Worm (Caenorhabditis elegans) whole organism, L4 larva: ENCODE measurements around the gene C17H12.8.

Experiments
- R02D3.7 ChIP-seq: fragments of 150-350 bp; sonication (generic microtip); optimal IDR thresholded peaks from 3 replicates; lab custom pipeline; 2014; ENCODE audit warnings: missing biosample characterization, missing genetic modification characterization
- Y48G9A.11 ChIP-seq: fragments of 200-800 bp; sonication (Bioruptor generic); IDR thresholded peaks from 2 replicates; pipeline ENCODE4 v1.3.6; 2022; ENCODE audit warnings: missing genetic modification reagents, missing genetic modification characterization, missing compliant biosample characterization
- ceh-44 ChIP-seq: fragments of 200-800 bp; sonication (Bioruptor generic); IDR thresholded peaks from 2 replicates; pipeline ENCODE4 v1.3.6; 2022; ENCODE audit warnings: missing genetic modification reagents, missing genetic modification characterization, missing compliant biosample characterization
- ceh-82 ChIP-seq: sonication (generic microtip); optimal IDR thresholded peaks from 2 replicates; lab custom pipeline; 2017; ENCODE audit warnings: missing biosample characterization, missing genetic modification characterization
- egl-43 ChIP-seq: fragments of 200-800 bp; sonication (Bioruptor generic); IDR thresholded peaks from 2 replicates; pipeline ENCODE4 v1.3.6; 2022; ENCODE audit warnings: missing genetic modification reagents, missing genetic modification characterization, missing compliant biosample characterization
- fos-1 ChIP-seq: fragments of 150-350 bp; optimal IDR thresholded peaks from 2 replicates; lab custom pipeline; 2014; ENCODE audit warnings: missing biosample characterization, missing genetic modification characterization
- hmg-1.1 ChIP-seq: fragments of 200-800 bp; sonication (Bioruptor generic); IDR thresholded peaks from 2 replicates; pipeline ENCODE4 v1.3.6; 2022; ENCODE audit warnings: missing genetic modification reagents, missing genetic modification characterization, missing compliant biosample characterization
- mdl-1 ChIP-seq, 2 experiments: fragments of 150-350 bp in 1 of 2; sonication (generic microtip) in 1 of 2; optimal IDR thresholded peaks; 2 replicates each; lab custom pipeline; 2014 to 2017; ENCODE audit warnings: missing biosample characterization in 2 of 2, missing genetic modification characterization in 2 of 2
- mep-1 ChIP-seq: fragments of 150-350 bp; sonication (generic microtip); optimal IDR thresholded peaks from 3 replicates; lab custom pipeline; 2014; ENCODE audit warnings: missing biosample characterization, missing genetic modification characterization
- nhr-111 ChIP-seq: fragments of 200-800 bp; sonication (Bioruptor generic); optimal IDR thresholded peaks from 2 replicates; lab custom pipeline; 2018; ENCODE audit warnings: mild to moderate bottlenecking, missing genetic modification characterization, missing compliant biosample characterization
- pqm-1 ChIP-seq: sonication (generic microtip); optimal IDR thresholded peaks from 2 replicates; lab custom pipeline; 2017; ENCODE audit warnings: missing biosample characterization, missing genetic modification characterization
- set-16 ChIP-seq: fragments of 200-800 bp; sonication (Bioruptor generic); IDR thresholded peaks from 2 replicates; pipeline ENCODE4 v1.3.6; 2022; ENCODE audit warnings: missing genetic modification reagents, missing genetic modification characterization, missing compliant biosample characterization
- vab-7 ChIP-seq: fragments of 200-800 bp; sonication (Bioruptor generic); IDR thresholded peaks from 2 replicates; pipeline ENCODE4 v1.3.6; 2022; ENCODE audit warnings: missing genetic modification reagents, missing genetic modification characterization, missing compliant biosample characterization

DNA sequence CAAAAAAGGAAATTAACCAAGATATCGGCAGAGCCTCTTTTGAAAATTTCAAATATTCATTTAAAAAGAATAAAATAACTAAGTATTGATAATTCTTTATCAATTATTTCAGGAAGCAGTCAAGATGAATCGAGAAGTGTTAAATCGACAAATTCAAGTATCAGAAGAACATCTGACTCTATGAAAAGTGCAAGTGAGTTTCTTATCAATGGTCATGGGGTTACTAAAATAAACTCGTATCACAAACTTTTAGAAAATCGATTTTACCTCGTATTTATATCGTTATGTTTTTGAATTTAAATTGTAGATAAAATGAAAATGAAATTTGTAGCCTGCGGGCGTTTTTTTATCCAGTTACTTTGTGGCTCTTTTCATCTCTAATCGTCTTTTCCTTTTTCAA lies 46.9 kb upstream of the C17H12.8 start:
- TF ChIP-seq ceh-82 (no peak), mdl-1 (tag; optimal IDR thresholded peaks at IDR 0.05; lab: Kevin White, UChicago) (no peak), nhr-111 (GFP tag; lab: Kevin White, UChicago) (no peak), fos-1 (no peak), egl-43 (GFP tag; lab: Robert Waterston, UW) (no peak), mep-1 (tag; lab: Kevin White, UChicago) (no peak), R02D3.7 (tag; lab: Kevin White, UChicago) (no peak), pqm-1 (tag; lab: Kevin White, UChicago) (no peak), Y48G9A.11 (no peak), ceh-44 (no peak), hmg-1.1 (no peak), vab-7 (no peak), set-16 (GFP tag; lab: Robert Waterston, UW) (no peak)
